Fruit fly (Drosophila melanogaster) whole organism, embryonic: ENCODE measurements around the gene CG13931.

Source experiments
- Asciz ChIP-seq: fragments of 200-800 bp; sonication (Bioruptor generic); optimal IDR thresholded peaks from 2 replicates; lab custom pipeline; 2017; ENCODE audit warnings: missing biosample characterization, mild to moderate bottlenecking, missing genetic modification characterization, missing genetic modification reagents
- Bgb ChIP-seq: fragments of 200-800 bp; sonication (Bioruptor generic); IDR thresholded peaks from 2 replicates; pipeline ENCODE4 v1.3.6; 2022; ENCODE audit warnings: missing biosample characterization, missing genetic modification characterization; ENCODE audit not compliant: partially characterized antibody
- CG10209 ChIP-seq: fragments of 200-800 bp; sonication (Bioruptor generic); optimal IDR thresholded peaks from 3 replicates; lab custom pipeline; 2017; ENCODE audit warnings: missing biosample characterization, mild to moderate bottlenecking, missing genetic modification characterization, missing genetic modification reagents
- CG11560 ChIP-seq: fragments of 200-800 bp; sonication (Bioruptor generic); IDR thresholded peaks from 3 replicates; pipeline ENCODE4 v1.3.6; 2022; ENCODE audit warnings: missing biosample characterization, missing genetic modification characterization
- CG13775 ChIP-seq: fragments of 200-800 bp; sonication (Bioruptor generic); optimal IDR thresholded peaks from 3 replicates; lab custom pipeline; 2017; ENCODE audit warnings: missing biosample characterization, mild to moderate bottlenecking, missing genetic modification characterization
- CG14014 ChIP-seq: fragments of 200-800 bp; sonication (Bioruptor generic); IDR thresholded peaks from 2 replicates; pipeline ENCODE4 v1.3.6; 2022; ENCODE audit warnings: missing biosample characterization, missing genetic modification characterization
- CG1603 ChIP-seq: fragments of 200-800 bp; sonication (Bioruptor generic); optimal IDR thresholded peaks from 2 replicates; lab custom pipeline; 2019; ENCODE audit warnings: missing biosample characterization, mild to moderate bottlenecking, missing genetic modification characterization, moderate library complexity
- CG32772 ChIP-seq: fragments of 200-800 bp; sonication (Bioruptor generic); IDR thresholded peaks from 2 replicates; pipeline ENCODE4 v1.3.6; 2022; ENCODE audit warnings: missing biosample characterization, missing genetic modification characterization
- CG3407 ChIP-seq: fragments of 200-800 bp; sonication (Bioruptor generic); optimal IDR thresholded peaks from 2 replicates; lab custom pipeline; 2018; ENCODE audit warnings: missing biosample characterization, mild to moderate bottlenecking, missing genetic modification characterization
- CG3847 ChIP-seq: fragments of 200-800 bp; sonication (Bioruptor generic); IDR thresholded peaks from 2 replicates; pipeline ENCODE4 v1.3.6; 2022; ENCODE audit warnings: missing biosample characterization, missing genetic modification characterization
- CG4328 ChIP-seq: fragments of 200-800 bp; sonication (Bioruptor generic); optimal IDR thresholded peaks from 3 replicates; lab custom pipeline; 2017; ENCODE audit warnings: missing biosample characterization, missing genetic modification reagents, missing genetic modification characterization
- CG7372 ChIP-seq: fragments of 200-800 bp; sonication (Bioruptor generic); IDR thresholded peaks from 2 replicates; pipeline ENCODE4 v1.3.6; 2022; ENCODE audit warnings: missing biosample characterization, missing genetic modification characterization
- CG9932 ChIP-seq: fragments of 200-800 bp; sonication (Bioruptor generic); IDR thresholded peaks from 2 replicates; pipeline ENCODE4 v1.3.6; 2022; ENCODE audit warnings: missing biosample characterization, missing genetic modification characterization
- Dfd ChIP-seq, 2 experiments: fragments of >200 bp; optimal IDR thresholded peaks; 2 replicates each; lab custom pipeline; 2017; ENCODE audit warnings: missing biosample characterization in 2 of 2, missing genetic modification characterization in 2 of 2
- Drgx ChIP-seq: fragments of 200-800 bp; sonication (Bioruptor generic); IDR thresholded peaks from 2 replicates; pipeline ENCODE4 v1.3.6; 2022; ENCODE audit warnings: missing biosample characterization, missing genetic modification characterization
- H2.0 ChIP-seq: fragments of 200-800 bp; sonication (Bioruptor generic); IDR thresholded peaks from 2 replicates; pipeline ENCODE4 v1.3.6; 2022; ENCODE audit warnings: missing biosample characterization, missing genetic modification characterization
- Hand ChIP-seq: fragments of 200-800 bp; sonication (Bioruptor generic); optimal IDR thresholded peaks from 2 replicates; lab custom pipeline; 2017; ENCODE audit warnings: mild to moderate bottlenecking, missing biosample characterization, missing genetic modification reagents, missing genetic modification characterization
- Mrtf ChIP-seq: fragments of 200-800 bp; sonication (Bioruptor generic); IDR thresholded peaks from 3 replicates; pipeline ENCODE4 v1.3.6; 2022; ENCODE audit warnings: missing biosample characterization, missing genetic modification characterization
- NfI ChIP-seq: fragments of 200-800 bp; sonication (Bioruptor generic); optimal IDR thresholded peaks from 3 replicates; lab custom pipeline; 2018; ENCODE audit warnings: missing biosample characterization, mild to moderate bottlenecking, missing genetic modification characterization, moderate library complexity
- Tbp ChIP-seq: fragments of >200 bp; optimal IDR thresholded peaks from 2 replicates; lab custom pipeline; 2018; ENCODE audit warnings: missing biosample characterization, missing genetic modification characterization
- aop ChIP-seq: fragments of 200-800 bp; sonication (Bioruptor generic); IDR thresholded peaks from 2 replicates; pipeline ENCODE4 v1.3.6; 2022; ENCODE audit warnings: missing biosample characterization, missing genetic modification characterization
- bsh ChIP-seq, 2 experiments: fragments of 200-800 bp; sonication (Bioruptor generic); optimal IDR thresholded peaks; 2 replicates each; lab custom pipeline; 2017 to 2018; ENCODE audit warnings: mild to moderate bottlenecking in 2 of 2, missing biosample characterization in 2 of 2, missing genetic modification characterization in 2 of 2, moderate library complexity in 1 of 2
- chinmo ChIP-seq: fragments of 200-800 bp; sonication (Bioruptor generic); IDR thresholded peaks from 4 replicates; pipeline ENCODE4 v1.3.6; 2022; ENCODE audit warnings: missing biosample characterization, missing genetic modification characterization; ENCODE audit not compliant: partially characterized antibody
- ci ChIP-seq: fragments of 200-800 bp; sonication (Bioruptor generic); IDR thresholded peaks from 3 replicates; pipeline ENCODE4 v1.3.6; 2022; ENCODE audit warnings: missing biosample characterization, missing genetic modification characterization
- fru ChIP-seq: fragments of >200 bp; optimal IDR thresholded peaks from 2 replicates; lab custom pipeline; 2017
- gro ChIP-seq: fragments of 200-800 bp; sonication (Bioruptor generic); optimal IDR thresholded peaks from 2 replicates; lab custom pipeline; 2016; ENCODE audit warnings: missing biosample characterization, missing genetic modification characterization
- kah ChIP-seq: fragments of 200-800 bp; sonication (Bioruptor generic); optimal IDR thresholded peaks from 2 replicates; lab custom pipeline; 2018; ENCODE audit warnings: missing biosample characterization, mild to moderate bottlenecking, missing genetic modification characterization
- luna ChIP-seq: fragments of 200-800 bp; sonication (Bioruptor generic); optimal IDR thresholded peaks from 2 replicates; lab custom pipeline; 2016; ENCODE audit warnings: missing biosample characterization, missing genetic modification characterization
- nom ChIP-seq: fragments of 200-800 bp; sonication (Bioruptor generic); optimal IDR thresholded peaks from 2 replicates; lab custom pipeline; 2017; ENCODE audit warnings: missing biosample characterization, missing genetic modification characterization, mild to moderate bottlenecking, moderate library complexity, missing genetic modification reagents
- org-1 ChIP-seq: fragments of 200-800 bp; sonication (Bioruptor generic); optimal IDR thresholded peaks from 2 replicates; lab custom pipeline; 2017; ENCODE audit warnings: missing biosample characterization, missing genetic modification characterization
- pfk ChIP-seq: fragments of 200-800 bp; sonication (Bioruptor generic); optimal IDR thresholded peaks from 2 replicates; lab custom pipeline; 2018; ENCODE audit warnings: missing biosample characterization, mild to moderate bottlenecking, missing genetic modification characterization, moderate library complexity
- rib ChIP-seq: fragments of 200-800 bp; sonication (Bioruptor generic); IDR thresholded peaks from 2 replicates; pipeline ENCODE4 v1.3.6; 2022; ENCODE audit warnings: missing biosample characterization, missing genetic modification characterization
- slou ChIP-seq: fragments of 200-800 bp; sonication (Bioruptor generic); optimal IDR thresholded peaks from 3 replicates; lab custom pipeline; 2016; ENCODE audit warnings: missing biosample characterization, missing genetic modification characterization
- tll ChIP-seq, 2 experiments: fragments of 200-800 bp in 1 of 2; fragments of >200 bp in 1 of 2; sonication (Bioruptor generic) in 1 of 2; optimal IDR thresholded peaks; 2 replicates each; lab custom pipeline; 2017 to 2019; ENCODE audit warnings: missing biosample characterization in 2 of 2, missing genetic modification characterization in 2 of 2, mild to moderate bottlenecking in 1 of 2, moderate library complexity in 1 of 2
- trh ChIP-seq: fragments of 200-800 bp; sonication (Bioruptor generic); optimal IDR thresholded peaks from 2 replicates; lab custom pipeline; 2016; ENCODE audit warnings: missing biosample characterization, missing genetic modification characterization
- twi ChIP-seq: fragments of 200-800 bp; optimal IDR thresholded peaks from 2 replicates; lab custom pipeline; 2019; ENCODE audit warnings: missing biosample characterization, mild to moderate bottlenecking, missing genetic modification characterization, moderate library complexity

The CG13931 gene

DNA sequence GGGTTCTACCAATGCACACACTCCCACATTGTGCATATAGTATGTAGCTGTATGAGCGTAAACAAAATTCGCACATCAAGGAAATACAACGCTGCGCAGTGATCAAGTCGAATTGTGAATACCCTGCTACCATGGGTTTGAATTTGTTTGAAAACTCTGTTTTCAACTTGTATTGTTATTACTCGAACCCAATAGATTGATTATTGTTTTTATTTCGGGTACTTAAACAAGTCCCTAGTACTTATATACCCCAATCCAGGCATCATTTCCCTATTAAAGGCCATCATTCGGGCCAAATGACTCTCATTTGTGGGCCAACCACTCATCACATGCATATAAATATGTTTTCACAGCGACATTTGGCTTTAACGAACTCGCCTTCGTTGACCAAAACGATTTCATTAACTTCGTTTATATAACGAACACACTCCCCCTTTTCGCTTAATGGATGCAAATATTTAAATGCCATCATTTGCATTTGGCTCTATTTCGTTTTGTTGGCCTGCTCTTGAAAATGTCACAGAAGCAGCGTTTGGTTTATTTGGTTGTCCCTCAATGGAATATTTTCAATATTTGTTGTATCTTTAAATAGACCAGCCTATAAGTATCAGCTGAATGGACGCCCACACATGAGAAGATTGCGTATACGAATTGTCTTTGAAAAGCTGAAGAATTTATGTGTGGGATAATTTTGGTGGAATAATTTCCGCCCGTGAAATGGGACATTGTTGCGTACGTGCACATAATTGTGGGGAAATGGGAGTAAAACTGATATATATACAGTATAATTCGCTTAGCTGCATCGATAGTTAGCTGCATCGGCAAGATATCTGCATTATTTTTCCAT lies 38.1 kb upstream of the CG13931 start (continued):
- TF ChIP-seq ci (peak; percentile 88), Bgb (GFP tag; lab: Robert Waterston, UW) (no peak), gro (no peak), CG4328 (no peak), CG32772 (GFP tag; lab: Robert Waterston, UW) (peak; percentile 65; the same call in 1 of the 2 replicates), rib (GFP tag; lab: Robert Waterston, UW) (0 out of 2 replicates have a peak, but pooled peaks have one; percentile 26), Dfd (GFP tag; optimal IDR thresholded peaks at IDR 0.05; lab: Kevin White, UChicago) (no peak), Tbp (GFP tag; lab: Kevin White, UChicago) (no peak), org-1 (GFP tag; lab: Kevin White, UChicago) (peak; percentile 31), Mrtf (GFP tag; lab: Robert Waterston, UW) (peak; percentile 70; the same call in 2 of the 3 replicates), CG9932 (peak; percentile 63), trh (peak; percentile 57), fru (no peak), Asciz (GFP tag; lab: Kevin White, UChicago) (peak; percentile 25), tll (GFP tag; optimal IDR thresholded peaks at IDR 0.05; lab: Kevin White, UChicago) (no peak), CG1603 (tag; lab: Kevin White, UChicago) (peak; percentile 70), pfk (GFP tag; lab: Kevin White, UChicago) (no peak), bsh (GFP tag; optimal IDR thresholded peaks at IDR 0.05; lab: Kevin White, UChicago) (peak in 1 of 2 experiments; percentile 30), luna (GFP tag; lab: Kevin White, UChicago) (no peak), CG13775 (GFP tag; lab: Kevin White, UChicago) (no peak)

DNA sequence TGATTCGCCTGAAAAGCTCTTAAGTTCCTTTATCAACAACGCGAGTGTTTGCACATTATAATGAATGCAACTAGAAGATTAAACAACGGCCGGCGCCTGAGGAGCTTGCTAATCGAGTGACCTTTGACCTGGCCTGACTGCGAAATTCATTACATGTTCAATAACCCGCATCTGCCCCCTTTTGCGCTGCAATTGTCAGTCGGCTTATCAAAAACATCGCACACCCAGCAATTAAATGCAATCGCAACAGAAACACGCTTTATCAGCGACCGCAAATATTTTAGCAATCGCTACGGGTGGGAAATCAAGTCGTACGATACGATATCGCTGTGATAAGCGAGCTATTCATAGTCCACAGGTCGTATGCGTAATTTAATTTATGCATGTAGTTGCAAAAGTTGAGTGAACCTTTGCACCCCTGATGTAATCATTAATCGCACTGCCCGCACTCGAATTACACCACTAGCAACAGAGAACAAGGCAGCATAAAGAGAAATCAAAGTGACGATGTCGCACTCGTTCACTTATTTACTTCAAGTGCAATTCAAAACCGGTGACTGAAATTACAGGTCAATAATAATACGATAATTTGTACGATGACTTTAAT lies 37.4 kb upstream of the CG13931 start:
- no peak for TF ChIP-seq CG3847 (GFP tag; lab: Robert Waterston, UW)
- no peak for TF ChIP-seq CG3407 (GFP tag; lab: Kevin White, UChicago)
- no peak for TF ChIP-seq CG4328
- no peak for TF ChIP-seq CG7372 (GFP tag; lab: Robert Waterston, UW)
- TF ChIP-seq aop (GFP tag; lab: Robert Waterston, UW), result no peak
- TF ChIP-seq Drgx (GFP tag; lab: Robert Waterston, UW), result peak; percentile 12; the same call in 1 of the 2 replicates
- TF ChIP-seq CG10209 (GFP tag; lab: Kevin White, UChicago), result no peak
- no peak for TF ChIP-seq CG11560 (tag; lab: Robert Waterston, UW)
- no peak for TF ChIP-seq H2.0
- no peak for TF ChIP-seq Hand
- 0 out of 4 replicates have a peak, but pooled peaks have one; percentile 25 for TF ChIP-seq chinmo
- TF ChIP-seq NfI (GFP tag; lab: Kevin White, UChicago), result no peak
- TF ChIP-seq slou, result no peak
- no peak for TF ChIP-seq twi (tag; lab: Kevin White, UChicago)
- no peak for TF ChIP-seq CG14014 (GFP tag; lab: Robert Waterston, UW)
- no peak for TF ChIP-seq kah (GFP tag; lab: Kevin White, UChicago)
- peak; percentile 5 for TF ChIP-seq nom (GFP tag; lab: Kevin White, UChicago)
- TF ChIP-seq, all 482 proteins: peak for 3
